Fruit fly (Drosophila melanogaster): ENCODE results near the gene CG33493.

CG33493 gene

DNA sequence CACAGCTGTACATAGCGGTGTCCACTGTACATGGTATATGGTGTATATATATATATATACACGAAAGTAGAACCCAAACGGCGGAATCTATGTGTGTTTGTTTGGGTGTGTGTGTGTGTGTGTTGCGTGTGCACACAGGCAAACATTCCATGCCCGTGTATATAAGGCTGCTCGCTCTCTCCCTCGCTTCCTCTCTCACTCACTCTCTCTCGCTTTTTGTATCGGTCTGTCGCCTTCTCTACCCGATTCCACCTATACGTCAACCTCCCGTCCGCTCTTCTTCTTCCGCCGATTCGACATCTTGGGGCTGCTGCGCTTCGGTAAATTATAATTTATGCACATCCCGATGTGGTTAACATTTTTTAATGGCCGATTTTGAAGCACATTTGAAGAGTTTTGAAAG, 18.8 kb downstream of the CG33493 start (continued):
- no peak for TF ChIP-seq org-1 (GFP tag; optimal IDR thresholded peaks at IDR 0.05)
- TF ChIP-seq CG18262 (tag; optimal IDR thresholded peaks at IDR 0.05): no peak
- no peak for TF ChIP-seq ham (GFP tag; IDR thresholded peaks at IDR 0.05)
- no peak for TF ChIP-seq gcm (GFP tag; optimal IDR thresholded peaks at IDR 0.05)
- no peak for TF ChIP-seq Poxn (GFP tag; IDR thresholded peaks at IDR 0.05)
- TF ChIP-seq pfk (GFP tag; optimal IDR thresholded peaks at IDR 0.05): no peak
- TF ChIP-seq Med (GFP tag): peak; percentile 39
- TF ChIP-seq slbo (GFP tag; IDR thresholded peaks at IDR 0.05): no peak
- TF ChIP-seq CG3726 (GFP tag; IDR thresholded peaks at IDR 0.05): no peak
- TF ChIP-seq CG13287 (GFP tag; IDR thresholded peaks at IDR 0.05; ENCODE audit: partially characterized antibody): peak; percentile 21; the same call in 1 of the 2 replicates
- no peak for TF ChIP-seq stc (GFP tag; IDR thresholded peaks at IDR 0.05)
- peak; percentile 13 for TF ChIP-seq CG33557 (GFP tag; optimal IDR thresholded peaks at IDR 0.05)
- peak; percentile 21; the same call in 1 of the 2 replicates for TF ChIP-seq Adf1 (GFP tag; IDR thresholded peaks at IDR 0.05)
- no peak for TF ChIP-seq sens-2 (GFP tag; IDR thresholded peaks at IDR 0.05)
- TF ChIP-seq Doc3 (GFP tag; IDR thresholded peaks at IDR 0.05; ENCODE audit: partially characterized antibody): no peak
- TF ChIP-seq otp (GFP tag; IDR thresholded peaks at IDR 0.05): no peak
- TF ChIP-seq CG12659 (GFP tag; optimal IDR thresholded peaks at IDR 0.05): no peak
- TF ChIP-seq Six4 (GFP tag; optimal IDR thresholded peaks at IDR 0.05): no peak
- TF ChIP-seq chif (GFP tag; optimal IDR thresholded peaks at IDR 0.05): no peak
- TF ChIP-seq CG9932 (GFP tag; IDR thresholded peaks at IDR 0.05): no peak
- TF ChIP-seq p53 (GFP tag; optimal IDR thresholded peaks at IDR 0.05): no peak
- TF ChIP-seq CG4360 (GFP tag; IDR thresholded peaks at IDR 0.05): 0 out of 2 replicates have a peak, but pooled peaks have one; percentile 41
- TF ChIP-seq C15 (GFP tag; IDR thresholded peaks at IDR 0.05): no peak
- no peak for TF ChIP-seq CrebB (tag; optimal IDR thresholded peaks at IDR 0.05)
- TF ChIP-seq CG10321 (GFP tag; IDR thresholded peaks at IDR 0.05): no peak
- TF ChIP-seq ERR (GFP tag; optimal IDR thresholded peaks at IDR 0.05): no peak
- TF ChIP-seq cg (GFP tag; optimal IDR thresholded peaks at IDR 0.05): peak; percentile 94
- TF ChIP-seq CG4820 (GFP tag; optimal IDR thresholded peaks at IDR 0.05): no peak
- TF ChIP-seq Camta (GFP tag; optimal IDR thresholded peaks at IDR 0.05): no peak
- TF ChIP-seq vnd (GFP tag; IDR thresholded peaks at IDR 0.05; ENCODE audit: partially characterized antibody): no peak
- TF ChIP-seq CG7963 (GFP tag; IDR thresholded peaks at IDR 0.05; ENCODE audit: partially characterized antibody): no peak
- no peak for TF ChIP-seq CG6765 (GFP tag; optimal IDR thresholded peaks at IDR 0.05)
- TF ChIP-seq tna (GFP tag; IDR thresholded peaks at IDR 0.05; ENCODE audit: partially characterized antibody): no peak
- TF ChIP-seq HLH3B (GFP tag; IDR thresholded peaks at IDR 0.05): no peak
- TF ChIP-seq CG1647 (GFP tag; optimal IDR thresholded peaks at IDR 0.05): no peak
- TF ChIP-seq gfzf (GFP tag; optimal IDR thresholded peaks at IDR 0.05): no peak
- no peak for TF ChIP-seq CG3163 (GFP tag; optimal IDR thresholded peaks at IDR 0.05)
- TF ChIP-seq hth (optimal IDR thresholded peaks at IDR 0.05): no peak
- TF ChIP-seq Fer3 (tag; optimal IDR thresholded peaks at IDR 0.05): no peak
- TF ChIP-seq CG14050 (GFP tag; IDR thresholded peaks at IDR 0.05): no peak
- no peak for TF ChIP-seq ind (GFP tag; optimal IDR thresholded peaks at IDR 0.05)
- no peak for TF ChIP-seq tgo (GFP tag; IDR thresholded peaks at IDR 0.05)
- no peak for TF ChIP-seq Asciz (GFP tag; optimal IDR thresholded peaks at IDR 0.05)
- no peak for TF ChIP-seq CG11723 (GFP tag; optimal IDR thresholded peaks at IDR 0.05)
- no peak for TF ChIP-seq CG12744 (GFP tag; optimal IDR thresholded peaks at IDR 0.05)
- TF ChIP-seq kay (GFP tag; optimal IDR thresholded peaks at IDR 0.05): no peak
- TF ChIP-seq CG2116 (GFP tag; optimal IDR thresholded peaks at IDR 0.05): no peak
- no peak for TF ChIP-seq D19A (tag; optimal IDR thresholded peaks at IDR 0.05)
- TF ChIP-seq h (optimal IDR thresholded peaks at IDR 0.05): no peak
- TF ChIP-seq B-H2 (GFP tag; optimal IDR thresholded peaks at IDR 0.05): no peak
- TF ChIP-seq CG11696 (GFP tag; IDR thresholded peaks at IDR 0.05): no peak
- TF ChIP-seq tup (GFP tag; optimal IDR thresholded peaks at IDR 0.05): no peak
- no peak for TF ChIP-seq YL-1 (GFP tag; optimal IDR thresholded peaks at IDR 0.05)

All from whole organism, embryonic.